Worm (Caenorhabditis elegans): ENCODE measurements around the gene F36H1.12.

ce11 chrIV:11101383-11101782, 47.9 kb upstream of the F36H1.12 start, which contains the start of gene srlf-18:
- TF ChIP-seq ama-1 (optimal IDR thresholded peaks at IDR 0.05) (no peak), ceh-36 (tag; optimal IDR thresholded peaks at IDR 0.05) (no peak), flt-1 (GFP tag; IDR thresholded peaks at IDR 0.05) (no peak), B0310.2 (tag; optimal IDR thresholded peaks at IDR 0.05) (no peak), hmbx-1 (tag; optimal IDR thresholded peaks at IDR 0.05) (no peak), aly-1 (tag; optimal IDR thresholded peaks at IDR 0.05) (no peak), pes-1 (GFP tag; IDR thresholded peaks at IDR 0.05) (no peak), tra-4 (tag; optimal IDR thresholded peaks at IDR 0.05) (no peak), F13C5.2 (tag; optimal IDR thresholded peaks at IDR 0.05) (no peak), tbx-37 (GFP tag; conservative IDR thresholded peaks at IDR 0.05) (no peak), hnd-1 (tag; optimal IDR thresholded peaks at IDR 0.05) (no peak), hmg-4 (GFP tag; optimal IDR thresholded peaks at IDR 0.05) (no peak)
